Worm (Caenorhabditis elegans) whole organism, early embryonic: ENCODE measurements around the gene elc-1.

Experiments
- ama-1 ChIP-seq: fragments of 150-350 bp; optimal IDR thresholded peaks from 2 replicates; lab custom pipeline; 2014
- hmbx-1 ChIP-seq: sonication (generic microtip); optimal IDR thresholded peaks from 2 replicates; lab custom pipeline; 2016; ENCODE audit warnings: mild to moderate bottlenecking, missing genetic modification characterization, missing compliant biosample characterization
- scrt-1 ChIP-seq: fragments of 200-800 bp; sonication (Bioruptor generic); IDR thresholded peaks from 2 replicates; pipeline ENCODE4 v1.3.6; 2022; ENCODE audit warnings: missing genetic modification characterization, missing compliant biosample characterization

- no peak for TF ChIP-seq ama-1
- TF ChIP-seq scrt-1 (GFP tag; lab: Robert Waterston, UW) = no peak
- no peak for TF ChIP-seq hmbx-1
Measured at ce11 chrIII:1384694-1385093, 32.3 kb downstream of the elc-1 start.
